Fruit fly (Drosophila melanogaster) whole organism, adult: Measurements from ENCODE around the gene Dnz1.

Experiments
- CG12768 ChIP-seq: fragments of 200-800 bp; sonication (Bioruptor generic); optimal IDR thresholded peaks from 2 replicates; lab custom pipeline; 2017; ENCODE audit warnings: missing biosample characterization, missing genetic modification characterization, mild to moderate bottlenecking, moderate library complexity, missing genetic modification reagents
- CG14711 ChIP-seq: fragments of 200-800 bp; sonication (Bioruptor generic); optimal IDR thresholded peaks from 2 replicates; lab custom pipeline; 2018; ENCODE audit warnings: missing biosample characterization, mild to moderate bottlenecking, missing genetic modification characterization, moderate library complexity
- CG1620 ChIP-seq: fragments of 200-800 bp; sonication (Bioruptor generic); optimal IDR thresholded peaks from 2 replicates; lab custom pipeline; 2016; ENCODE audit warnings: missing biosample characterization, missing genetic modification characterization
- CG7045 ChIP-seq: fragments of 200-800 bp; sonication (Bioruptor generic); optimal IDR thresholded peaks from 2 replicates; lab custom pipeline; 2017; ENCODE audit warnings: missing biosample characterization, mild to moderate bottlenecking, missing genetic modification characterization
- Clk ChIP-seq: fragments of 200-800 bp; sonication (Bioruptor generic); optimal IDR thresholded peaks from 2 replicates; lab custom pipeline; 2017; ENCODE audit warnings: missing biosample characterization, missing genetic modification characterization
- Crg-1 ChIP-seq: fragments of 200-800 bp; sonication (Bioruptor generic); optimal IDR thresholded peaks from 2 replicates; lab custom pipeline; 2016; ENCODE audit warnings: missing biosample characterization, missing genetic modification characterization
- Hr96 ChIP-seq: fragments of 200-800 bp; sonication (Bioruptor generic); optimal IDR thresholded peaks from 2 replicates; lab custom pipeline; 2016; ENCODE audit warnings: missing biosample characterization, missing genetic modification characterization
- bab1 ChIP-seq: fragments of 200-800 bp; sonication (Bioruptor generic); optimal IDR thresholded peaks from 3 replicates; lab custom pipeline; 2019; ENCODE audit warnings: missing biosample characterization, mild to moderate bottlenecking, missing genetic modification characterization, moderate library complexity
- cic ChIP-seq: fragments of 200-800 bp; sonication (Bioruptor generic); optimal IDR thresholded peaks from 2 replicates; lab custom pipeline; 2017; ENCODE audit warnings: missing biosample characterization, mild to moderate bottlenecking, missing genetic modification characterization, moderate library complexity
- kay ChIP-seq: fragments of 200-800 bp; sonication (Bioruptor generic); peaks from one replicate; lab custom pipeline; 2016; ENCODE audit warnings: missing biosample characterization, missing genetic modification characterization, borderline replicate concordance
- tj ChIP-seq: fragments of 200-800 bp; sonication (Bioruptor generic); optimal IDR thresholded peaks from 3 replicates; lab custom pipeline; 2017; ENCODE audit warnings: missing biosample characterization, mild to moderate bottlenecking, missing genetic modification characterization, moderate library complexity

DNA sequence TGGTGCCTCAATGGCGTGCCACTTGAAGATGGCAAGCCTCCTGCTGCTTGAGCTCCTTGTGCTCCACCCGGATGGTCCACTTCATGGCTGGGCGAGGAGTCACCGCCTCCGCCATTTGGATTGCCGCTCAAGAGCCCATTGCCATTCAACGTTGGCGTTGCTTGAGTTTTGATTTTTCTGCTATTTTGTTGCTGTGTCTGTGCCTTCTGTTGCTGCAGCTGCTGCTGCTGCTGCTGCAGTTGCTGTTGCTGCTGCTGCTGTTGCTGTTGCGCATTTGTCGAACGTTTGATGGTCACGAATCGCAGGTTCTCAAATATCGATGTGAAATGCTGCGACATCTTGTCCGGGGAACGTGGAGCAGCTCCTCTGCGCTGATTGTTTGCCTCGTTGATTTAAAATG lies 24.9 kb downstream of the Dnz1 start:
- no peak for TF ChIP-seq Hr96 (GFP tag; lab: Kevin White, UChicago)
- no peak for TF ChIP-seq kay (GFP tag; lab: Kevin White, UChicago)
- no peak for TF ChIP-seq tj (GFP tag; lab: Kevin White, UChicago)
- no peak for TF ChIP-seq CG12768 (GFP tag; lab: Kevin White, UChicago)
- TF ChIP-seq bab1 (GFP tag; lab: Kevin White, UChicago), result no peak
- TF ChIP-seq CG7045 (GFP tag; lab: Kevin White, UChicago), result no peak
- no peak for TF ChIP-seq Crg-1
- no peak for TF ChIP-seq CG1620 (GFP tag; lab: Kevin White, UChicago)
- TF ChIP-seq CG14711, result no peak
- no peak for TF ChIP-seq Clk (GFP tag; lab: Kevin White, UChicago)
- no peak for TF ChIP-seq cic (GFP tag; lab: Kevin White, UChicago)
